Worm (Caenorhabditis elegans) whole organism, L1 larva: ENCODE measurements around the gene B0244.4.

ENCODE experiments used
- ama-1 ChIP-seq: fragments of 150-350 bp; optimal IDR thresholded peaks from 2 replicates; lab custom pipeline; 2014
- ceh-8 ChIP-seq: fragments of 200-800 bp; sonication (Bioruptor generic); optimal IDR thresholded peaks from 2 replicates; lab custom pipeline; 2018; ENCODE audit warnings: mild to moderate bottlenecking, missing genetic modification characterization, moderate library complexity, missing compliant biosample characterization
- efl-1 ChIP-seq, 4 experiments: fragments of 150-350 bp; optimal IDR thresholded peaks in 3 of 4; peaks in 1 of 4; 1 replicate in 1 of 4; 2 replicates in 3 of 4; lab custom pipeline; 2014; ENCODE audit warnings: missing biosample characterization in 2 of 4, missing genetic modification characterization in 2 of 4, missing genetic modification reagents in 2 of 4
- fos-1 ChIP-seq: fragments of 150-350 bp; optimal IDR thresholded peaks from 2 replicates; lab custom pipeline; 2014; ENCODE audit warnings: missing biosample characterization, missing genetic modification characterization
- nhr-28 ChIP-seq: fragments of 150-350 bp; optimal IDR thresholded peaks from 2 replicates; lab custom pipeline; 2014; ENCODE audit warnings: missing biosample characterization, missing genetic modification characterization
- swsn-7 ChIP-seq: sonication (generic microtip); optimal IDR thresholded peaks from 2 replicates; lab custom pipeline; 2016; ENCODE audit warnings: missing genetic modification characterization, missing compliant biosample characterization
- unc-62 ChIP-seq: fragments of 150-350 bp; optimal IDR thresholded peaks from 2 replicates; lab custom pipeline; 2014; ENCODE audit warnings: missing biosample characterization, missing genetic modification reagents, missing genetic modification characterization

- TF ChIP-seq efl-1 (optimal IDR thresholded peaks at IDR 0.05; lab: Kevin White, UChicago) (no peak), efl-1 (GFP tag; optimal IDR thresholded peaks at IDR 0.05 in 1 of 2; lab: Kevin White, UChicago) (no peak), fos-1 (tag; lab: Kevin White, UChicago) (no peak), unc-62 (GFP tag; lab: Kevin White, UChicago) (no peak), nhr-28 (tag; lab: Kevin White, UChicago) (no peak), ceh-8 (GFP tag; lab: Kevin White, UChicago) (no peak), swsn-7 (tag; lab: Kevin White, UChicago) (no peak), ama-1 (lab: Kevin White, UChicago) (no peak)
Observed at ce11 chrIII:5717173-5717748, 30.0 kb upstream of the B0244.4 start.
